Worm (Caenorhabditis elegans): Measurements from ENCODE around the gene ZK1127.12.

DNA sequence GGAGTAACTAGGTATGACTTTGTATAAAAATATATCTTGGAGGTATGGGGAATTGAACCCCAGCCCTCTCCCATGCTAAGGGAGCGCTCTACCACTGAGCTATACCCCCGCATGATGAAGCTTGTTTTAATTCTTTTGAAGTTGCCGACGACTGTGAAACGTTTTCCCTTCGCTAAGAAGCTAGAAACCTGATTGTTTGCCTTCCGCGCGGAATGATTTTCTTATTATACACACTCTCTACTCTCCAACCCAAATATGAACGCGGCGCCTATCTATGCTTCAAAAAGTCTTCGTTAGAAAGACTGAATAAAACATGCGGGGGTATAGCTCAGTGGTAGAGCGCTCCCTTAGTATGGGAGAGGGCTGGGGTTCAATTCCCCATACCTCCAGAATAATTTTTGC lies 48.9 kb upstream of the ZK1127.12 start:
- TF ChIP-seq flt-1 (GFP tag; IDR thresholded peaks at IDR 0.05) (no peak), hmbx-1 (tag; optimal IDR thresholded peaks at IDR 0.05) (no peak), scrt-1 (GFP tag; IDR thresholded peaks at IDR 0.05) (no peak), tra-4 (tag; optimal IDR thresholded peaks at IDR 0.05) (no peak), B0310.2 (tag; optimal IDR thresholded peaks at IDR 0.05) (no peak), ama-1 (optimal IDR thresholded peaks at IDR 0.05) (no peak)

Measured in whole organism, early embryonic.